Fruit fly (Drosophila melanogaster) whole organism, adult: Measurements from ENCODE around the gene CG1316.

Source experiments
- CG11617 ChIP-seq: fragments of 200-800 bp; sonication (Bioruptor generic); optimal IDR thresholded peaks from 2 replicates; lab custom pipeline; 2017; ENCODE audit warnings: mild to moderate bottlenecking, missing biosample characterization, missing genetic modification reagents, missing genetic modification characterization
- CG12768 ChIP-seq: fragments of 200-800 bp; sonication (Bioruptor generic); optimal IDR thresholded peaks from 2 replicates; lab custom pipeline; 2017; ENCODE audit warnings: missing biosample characterization, missing genetic modification characterization, mild to moderate bottlenecking, moderate library complexity, missing genetic modification reagents
- CG14711 ChIP-seq: fragments of 200-800 bp; sonication (Bioruptor generic); optimal IDR thresholded peaks from 2 replicates; lab custom pipeline; 2018; ENCODE audit warnings: missing biosample characterization, mild to moderate bottlenecking, missing genetic modification characterization, moderate library complexity
- CG1620 ChIP-seq: fragments of 200-800 bp; sonication (Bioruptor generic); optimal IDR thresholded peaks from 2 replicates; lab custom pipeline; 2016; ENCODE audit warnings: missing biosample characterization, missing genetic modification characterization
- CG33017 ChIP-seq: fragments of 200-800 bp; sonication (Bioruptor generic); optimal IDR thresholded peaks from 2 replicates; lab custom pipeline; 2018; ENCODE audit warnings: missing biosample characterization, mild to moderate bottlenecking, missing genetic modification characterization, moderate library complexity
- CG5204 ChIP-seq: fragments of 200-800 bp; sonication (Bioruptor generic); optimal IDR thresholded peaks from 2 replicates; lab custom pipeline; 2016; ENCODE audit warnings: missing biosample characterization, missing genetic modification characterization
- CG7045 ChIP-seq: fragments of 200-800 bp; sonication (Bioruptor generic); optimal IDR thresholded peaks from 2 replicates; lab custom pipeline; 2017; ENCODE audit warnings: missing biosample characterization, mild to moderate bottlenecking, missing genetic modification characterization
- CG7101 ChIP-seq: fragments of 200-800 bp; sonication (Bioruptor generic); optimal IDR thresholded peaks from 2 replicates; lab custom pipeline; 2018; ENCODE audit warnings: missing biosample characterization, mild to moderate bottlenecking, missing genetic modification characterization, moderate library complexity
- Clk ChIP-seq: fragments of 200-800 bp; sonication (Bioruptor generic); optimal IDR thresholded peaks from 2 replicates; lab custom pipeline; 2017; ENCODE audit warnings: missing biosample characterization, missing genetic modification characterization
- Crg-1 ChIP-seq: fragments of 200-800 bp; sonication (Bioruptor generic); optimal IDR thresholded peaks from 2 replicates; lab custom pipeline; 2016; ENCODE audit warnings: missing biosample characterization, missing genetic modification characterization
- Hr96 ChIP-seq: fragments of 200-800 bp; sonication (Bioruptor generic); optimal IDR thresholded peaks from 2 replicates; lab custom pipeline; 2016; ENCODE audit warnings: missing biosample characterization, missing genetic modification characterization
- Mnt ChIP-seq: fragments of 200-800 bp; sonication (Bioruptor generic); optimal IDR thresholded peaks from 2 replicates; lab custom pipeline; 2016; ENCODE audit warnings: missing biosample characterization, mild to moderate bottlenecking, missing genetic modification characterization
- bab1 ChIP-seq: fragments of 200-800 bp; sonication (Bioruptor generic); optimal IDR thresholded peaks from 3 replicates; lab custom pipeline; 2019; ENCODE audit warnings: missing biosample characterization, mild to moderate bottlenecking, missing genetic modification characterization, moderate library complexity
- cic ChIP-seq: fragments of 200-800 bp; sonication (Bioruptor generic); optimal IDR thresholded peaks from 2 replicates; lab custom pipeline; 2017; ENCODE audit warnings: missing biosample characterization, mild to moderate bottlenecking, missing genetic modification characterization, moderate library complexity
- cnc ChIP-seq, 2 experiments: fragments of >200 bp; optimal IDR thresholded peaks; 2 replicates each; lab custom pipeline; 2017
- kay ChIP-seq: fragments of 200-800 bp; sonication (Bioruptor generic); peaks from one replicate; lab custom pipeline; 2016; ENCODE audit warnings: missing biosample characterization, missing genetic modification characterization, borderline replicate concordance
- ovo ChIP-seq: fragments of 200-800 bp; sonication (Bioruptor generic); optimal IDR thresholded peaks from 2 replicates; lab custom pipeline; 2016; ENCODE audit warnings: missing biosample characterization, missing genetic modification characterization
- pad ChIP-seq: fragments of 200-800 bp; sonication (Bioruptor generic); optimal IDR thresholded peaks from 3 replicates; lab custom pipeline; 2017; ENCODE audit warnings: missing biosample characterization, missing genetic modification characterization, mild to moderate bottlenecking, moderate library complexity, missing genetic modification reagents
- tj ChIP-seq: fragments of 200-800 bp; sonication (Bioruptor generic); optimal IDR thresholded peaks from 3 replicates; lab custom pipeline; 2017; ENCODE audit warnings: missing biosample characterization, mild to moderate bottlenecking, missing genetic modification characterization, moderate library complexity
- toe ChIP-seq: fragments of 200-800 bp; sonication (Bioruptor generic); optimal IDR thresholded peaks from 2 replicates; lab custom pipeline; 2016; ENCODE audit warnings: missing biosample characterization, missing genetic modification characterization

CG1316 gene

DNA sequence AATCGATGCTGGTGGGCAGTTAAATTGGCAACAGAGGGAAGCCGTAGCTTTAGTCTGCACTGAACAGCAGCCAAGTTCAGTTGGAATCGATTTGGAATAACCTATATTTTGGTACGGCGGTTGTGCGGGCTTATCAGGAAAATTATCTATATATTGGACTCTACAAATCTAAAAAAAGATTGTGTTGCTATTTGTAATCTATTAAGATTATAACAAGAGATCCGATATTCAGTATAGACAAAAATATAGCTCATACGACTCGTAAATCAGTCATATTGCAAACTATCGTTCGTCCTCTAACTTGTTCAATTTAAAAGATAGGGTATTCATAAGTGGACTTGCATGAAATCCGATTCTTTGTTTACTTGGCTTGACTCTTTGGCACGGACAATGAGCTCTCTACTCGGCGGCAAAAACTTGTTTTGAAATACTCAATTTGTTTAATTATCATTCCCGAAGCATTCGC lies 5.0 kb downstream of the CG1316 start, which contains the start of gene Hexo1:
Hexo1 (plus strand) TSS at position 51 of the 466 bp plus-strand sequence.
- TF ChIP-seq CG7045, result no peak
- peak; percentile 55 for TF ChIP-seq CG11617
- peak; percentile 73 for TF ChIP-seq CG33017 (tag; lab: Kevin White, UChicago)
- TF ChIP-seq kay (GFP tag; lab: Kevin White, UChicago), result no peak
- TF ChIP-seq Crg-1 (GFP tag; lab: Kevin White, UChicago), result no peak
- TF ChIP-seq CG12768, result peak; percentile 68
- no peak for TF ChIP-seq pad (GFP tag; lab: Kevin White, UChicago)
- no peak for TF ChIP-seq toe (GFP tag; lab: Kevin White, UChicago)
- peak; percentile 41 for TF ChIP-seq CG7101 (tag; lab: Kevin White, UChicago)
- TF ChIP-seq Hr96 (GFP tag; lab: Kevin White, UChicago), result no peak
- TF ChIP-seq Mnt (GFP tag; lab: Kevin White, UChicago), result peak; percentile 6
- TF ChIP-seq bab1 (GFP tag; lab: Kevin White, UChicago), result no peak
- peak; percentile 76 for TF ChIP-seq cic
- no peak for TF ChIP-seq Clk (GFP tag; lab: Kevin White, UChicago)
- TF ChIP-seq tj, result no peak
- TF ChIP-seq CG14711, result peak; percentile 54
- no peak for TF ChIP-seq ovo
- no peak for TF ChIP-seq cnc (optimal IDR thresholded peaks at IDR 0.05; lab: Kevin White, UChicago)
- TF ChIP-seq CG1620 (GFP tag; lab: Kevin White, UChicago), result no peak
- TF ChIP-seq CG5204 (GFP tag; lab: Kevin White, UChicago), result no peak

- TF ChIP-seq pad (GFP tag; lab: Kevin White, UChicago) (peak; percentile 4), toe (GFP tag; lab: Kevin White, UChicago) (no peak), Mnt (GFP tag; lab: Kevin White, UChicago) (peak; percentile 73), bab1 (GFP tag; lab: Kevin White, UChicago) (peak; percentile 12), Crg-1 (GFP tag; lab: Kevin White, UChicago) (no peak), CG7101 (tag; lab: Kevin White, UChicago) (peak; percentile 8), ovo (no peak), CG14711 (peak; percentile 100), tj (peak; percentile 17), CG1620 (GFP tag; lab: Kevin White, UChicago) (peak; percentile 24)
These were observed 8.6 kb downstream of the CG1316 start, which contains the start of the genes CG15012 and Fdx2 for dm6 chr3L:4292120-4292697. CG15012 (minus strand) TSS chr3L:4292246. Fdx2 (plus strand) TSS chr3L:4292482.

DNA sequence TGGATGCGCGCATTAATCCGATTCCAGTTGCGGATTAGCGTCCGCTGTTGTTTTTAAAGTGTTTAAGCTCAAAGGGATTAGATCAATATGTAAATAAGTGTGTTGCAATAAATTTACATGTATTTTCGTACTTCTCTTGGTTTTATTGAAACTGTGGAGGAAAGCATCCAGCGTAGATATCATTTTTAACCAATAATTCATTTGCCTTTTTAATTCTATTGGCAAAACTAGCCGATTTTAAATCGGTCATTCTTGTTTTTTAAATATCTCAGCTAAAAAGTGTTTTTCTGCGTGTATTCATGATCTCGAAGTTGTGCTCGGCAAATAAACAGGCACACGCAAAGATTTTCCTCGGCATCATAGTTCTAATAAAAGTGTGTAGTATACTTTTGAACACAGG lies 9.7 kb downstream of the CG1316 start:
- TF ChIP-seq CG5204 (GFP tag; lab: Kevin White, UChicago) (no peak), CG12768 (no peak), Crg-1 (GFP tag; lab: Kevin White, UChicago) (no peak), pad (GFP tag; lab: Kevin White, UChicago) (no peak), CG1620 (GFP tag; lab: Kevin White, UChicago) (no peak), kay (GFP tag; lab: Kevin White, UChicago) (no peak), CG7045 (no peak), tj (no peak), CG7101 (tag; lab: Kevin White, UChicago) (no peak), Mnt (GFP tag; lab: Kevin White, UChicago) (no peak), ovo (no peak), bab1 (GFP tag; lab: Kevin White, UChicago) (no peak), CG33017 (tag; lab: Kevin White, UChicago) (no peak), CG11617 (no peak), CG14711 (no peak), Hr96 (GFP tag; lab: Kevin White, UChicago) (no peak), toe (GFP tag; lab: Kevin White, UChicago) (no peak), Clk (GFP tag; lab: Kevin White, UChicago) (no peak)

DNA sequence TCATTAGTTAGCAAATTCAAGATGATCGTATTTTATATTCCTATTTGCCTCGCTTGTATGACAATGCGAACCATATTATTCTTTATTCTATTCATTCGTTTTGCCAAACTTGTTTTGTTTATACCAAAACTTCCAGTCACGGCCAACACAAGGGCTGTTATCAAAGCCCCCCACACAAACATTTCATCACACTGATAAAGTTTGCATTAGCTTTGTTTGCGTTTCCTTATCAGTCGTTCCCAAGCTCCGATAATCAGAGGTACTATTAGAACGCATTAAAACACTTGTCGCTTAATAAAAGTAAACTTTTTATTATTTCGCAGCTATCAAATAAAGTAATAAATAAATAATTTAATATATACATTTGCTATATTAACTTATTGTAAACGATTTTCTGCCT lies 10.1 kb downstream of the CG1316 start:
- no peak for TF ChIP-seq pad (GFP tag; lab: Kevin White, UChicago)
- TF ChIP-seq Crg-1 (GFP tag; lab: Kevin White, UChicago), result no peak
- no peak for TF ChIP-seq cnc (optimal IDR thresholded peaks at IDR 0.05; lab: Kevin White, UChicago)
- TF ChIP-seq CG1620 (GFP tag; lab: Kevin White, UChicago), result no peak
- TF ChIP-seq CG33017 (tag; lab: Kevin White, UChicago), result peak; percentile 54
- peak; percentile 10 for TF ChIP-seq CG11617
- TF ChIP-seq tj, result no peak
- TF ChIP-seq ovo, result no peak
- no peak for TF ChIP-seq CG7045
- no peak for TF ChIP-seq Clk (GFP tag; lab: Kevin White, UChicago)
- TF ChIP-seq Mnt (GFP tag; lab: Kevin White, UChicago), result no peak
- no peak for TF ChIP-seq CG5204 (GFP tag; lab: Kevin White, UChicago)
- TF ChIP-seq Hr96 (GFP tag; lab: Kevin White, UChicago), result no peak
- no peak for TF ChIP-seq toe (GFP tag; lab: Kevin White, UChicago)
- peak; percentile 26 for TF ChIP-seq CG7101 (tag; lab: Kevin White, UChicago)
- no peak for TF ChIP-seq kay (GFP tag; lab: Kevin White, UChicago)
- TF ChIP-seq cic, result peak; percentile 39
- TF ChIP-seq CG14711, result no peak

DNA sequence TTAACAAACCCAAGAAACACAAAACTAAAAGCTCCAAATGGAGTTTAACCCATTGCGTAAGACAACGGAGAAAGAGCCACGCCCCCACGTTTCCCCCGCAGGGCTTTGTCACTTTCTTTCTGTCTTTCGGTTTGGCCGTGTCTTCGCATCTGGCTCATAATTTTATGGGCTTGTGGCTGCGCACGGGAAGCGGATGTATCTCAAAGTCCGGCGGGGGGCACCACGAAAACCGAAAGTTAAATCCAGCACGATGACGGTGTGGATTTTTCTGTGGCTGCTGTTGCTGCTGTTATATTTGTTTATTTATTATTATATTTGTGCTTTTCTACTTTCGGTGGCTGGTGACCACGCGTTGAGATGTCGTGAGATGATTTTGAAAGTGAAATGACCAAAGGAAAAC lies 13.1 kb downstream of the CG1316 start:
- TF ChIP-seq toe (GFP tag; lab: Kevin White, UChicago), result no peak
- TF ChIP-seq Crg-1 (GFP tag; lab: Kevin White, UChicago), result no peak
- no peak for TF ChIP-seq CG5204 (GFP tag; lab: Kevin White, UChicago)
- no peak for TF ChIP-seq CG14711
- no peak for TF ChIP-seq pad (GFP tag; lab: Kevin White, UChicago)
- no peak for TF ChIP-seq CG7101 (tag; lab: Kevin White, UChicago)
- no peak for TF ChIP-seq cnc (optimal IDR thresholded peaks at IDR 0.05; lab: Kevin White, UChicago)
- TF ChIP-seq CG11617, result no peak
- no peak for TF ChIP-seq kay (GFP tag; lab: Kevin White, UChicago)
- TF ChIP-seq CG33017 (tag; lab: Kevin White, UChicago), result no peak
